Fruit fly (Drosophila melanogaster): Measurements from ENCODE around the gene Myt1.

Gene Myt1

DNA sequence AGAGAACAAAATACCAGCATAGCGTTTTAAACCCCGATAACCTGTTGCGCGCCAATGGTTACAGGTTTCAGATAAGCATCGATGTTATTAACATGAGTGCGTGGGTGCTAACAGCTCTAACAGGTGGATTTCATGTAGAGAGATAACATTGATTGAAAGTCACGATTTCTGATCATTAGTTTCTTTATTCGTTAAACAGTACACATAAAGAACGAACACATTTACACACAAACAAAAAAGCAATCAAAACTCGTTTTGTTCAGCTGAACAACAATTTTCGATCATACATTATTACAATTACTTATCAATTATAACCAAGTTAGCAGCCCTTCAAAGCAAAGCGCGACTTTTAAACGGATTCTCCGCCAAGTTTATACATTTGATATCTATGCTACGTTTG is 10.3 kb upstream of the Myt1 start (continued):
- TF ChIP-seq CG5245 (GFP tag; optimal IDR thresholded peaks at IDR 0.05) = peak; percentile 27
- peak; percentile 79 for TF ChIP-seq CG15514 (GFP tag; optimal IDR thresholded peaks at IDR 0.05)
- TF ChIP-seq nmo (GFP tag; optimal IDR thresholded peaks at IDR 0.05) = peak; percentile 16
- peak; percentile 19 for TF ChIP-seq Fer3 (tag; optimal IDR thresholded peaks at IDR 0.05)
- peak; percentile 45 for TF ChIP-seq CG13424 (tag; optimal IDR thresholded peaks at IDR 0.05)
- TF ChIP-seq CG2116 (GFP tag; optimal IDR thresholded peaks at IDR 0.05) = peak; percentile 45
- no peak for TF ChIP-seq Nf-YB (GFP tag; optimal IDR thresholded peaks at IDR 0.05)
- TF ChIP-seq Nf-YC (tag; optimal IDR thresholded peaks at IDR 0.05) = peak; percentile 26
- TF ChIP-seq H2.0 (GFP tag; IDR thresholded peaks at IDR 0.05) = no peak
- TF ChIP-seq NC2β (GFP tag; optimal IDR thresholded peaks at IDR 0.05) = peak; percentile 45
- no peak for TF ChIP-seq pfk (GFP tag; optimal IDR thresholded peaks at IDR 0.05)
- TF ChIP-seq Pdp1 (GFP tag; optimal IDR thresholded peaks at IDR 0.05) = peak; percentile 31 to 43
- no peak for TF ChIP-seq ttk (GFP tag; IDR thresholded peaks at IDR 0.05)
- no peak for TF ChIP-seq hkb (optimal IDR thresholded peaks at IDR 0.05)
- peak; percentile 66 for TF ChIP-seq hkb (GFP tag; IDR thresholded peaks at IDR 0.05)
- TF ChIP-seq Kr (GFP tag; optimal IDR thresholded peaks at IDR 0.05) = no peak
- peak; percentile 17 for TF ChIP-seq CG12155 (GFP tag; optimal IDR thresholded peaks at IDR 0.05)
- TF ChIP-seq sob (GFP tag; IDR thresholded peaks at IDR 0.05) = peak; percentile 6; the same call in 1 of the 2 replicates
- no peak for TF ChIP-seq CG15011 (GFP tag; optimal IDR thresholded peaks at IDR 0.05)
- peak; percentile 52; the same call in 1 of the 2 replicates for TF ChIP-seq klu (GFP tag; IDR thresholded peaks at IDR 0.05)
- peak; percentile 5 for TF ChIP-seq CG7556 (GFP tag; optimal IDR thresholded peaks at IDR 0.05)
- no peak for TF ChIP-seq Dek (tag; optimal IDR thresholded peaks at IDR 0.05)
- TF ChIP-seq pb (GFP tag; optimal IDR thresholded peaks at IDR 0.05) = no peak
- no peak for TF ChIP-seq cwo (GFP tag; optimal IDR thresholded peaks at IDR 0.05)
- TF ChIP-seq unpg (GFP tag; optimal IDR thresholded peaks at IDR 0.05) = peak; percentile 45
- TF ChIP-seq Chrac-16 (GFP tag; optimal IDR thresholded peaks at IDR 0.05) = peak; percentile 22
- TF ChIP-seq CG4404 (GFP tag; IDR thresholded peaks at IDR 0.05) = no peak
- TF ChIP-seq CG1832 (GFP tag; optimal IDR thresholded peaks at IDR 0.05) = no peak
- TF ChIP-seq CG3163 (GFP tag; optimal IDR thresholded peaks at IDR 0.05) = no peak
- peak in 1 of 2 experiments; percentile 37 for TF ChIP-seq bsh (GFP tag; optimal IDR thresholded peaks at IDR 0.05)
- TF ChIP-seq CG2889 (GFP tag; IDR thresholded peaks at IDR 0.05) = no peak
- TF ChIP-seq stc (GFP tag; IDR thresholded peaks at IDR 0.05) = peak; percentile 34; the same call in 1 of the 2 replicates
- no peak for TF ChIP-seq crol (GFP tag; IDR thresholded peaks at IDR 0.05)
- peak; percentile 34 for TF ChIP-seq CG3281 (GFP tag; optimal IDR thresholded peaks at IDR 0.05)
- TF ChIP-seq Myb (GFP tag; optimal IDR thresholded peaks at IDR 0.05) = no peak
- peak; percentile 46 for TF ChIP-seq sug (tag; optimal IDR thresholded peaks at IDR 0.05)
- no peak for TF ChIP-seq dm (GFP tag; optimal IDR thresholded peaks at IDR 0.05)
- TF ChIP-seq CG8388 (GFP tag; optimal IDR thresholded peaks at IDR 0.05) = no peak
- peak; percentile 22 to 46 for TF ChIP-seq dpn (GFP tag; optimal IDR thresholded peaks at IDR 0.05)
- TF ChIP-seq crc (GFP tag; optimal IDR thresholded peaks at IDR 0.05) = peak; percentile 4
- no peak for TF ChIP-seq pita (GFP tag; optimal IDR thresholded peaks at IDR 0.05)
- no peak for TF ChIP-seq rib (GFP tag; IDR thresholded peaks at IDR 0.05)
- peak; percentile 84 for TF ChIP-seq scrt (GFP tag; optimal IDR thresholded peaks at IDR 0.05)
- no peak for TF ChIP-seq cad (GFP tag; optimal IDR thresholded peaks at IDR 0.05)
- TF ChIP-seq CG12391 (tag; optimal IDR thresholded peaks at IDR 0.05) = peak; percentile 47
- TF ChIP-seq CG17829 (tag; optimal IDR thresholded peaks at IDR 0.05) = peak; percentile 20
- TF ChIP-seq Dbx (GFP tag; IDR thresholded peaks at IDR 0.05) = 0 out of 3 replicates have a peak, but pooled peaks have one; percentile 31
- peak; percentile 1 for TF ChIP-seq gcm (GFP tag; optimal IDR thresholded peaks at IDR 0.05)
- TF ChIP-seq pnt (GFP tag; optimal IDR thresholded peaks at IDR 0.05) = no peak
- no peak for TF ChIP-seq pan (optimal IDR thresholded peaks at IDR 0.05)
- TF ChIP-seq pan (GFP tag; optimal IDR thresholded peaks at IDR 0.05 in 1 of 2, IDR thresholded peaks at IDR 0.05 in 1 of 2) = peak in 1 of 2 experiments; percentile 36

Data from whole organism, embryonic.